Worm (Caenorhabditis elegans) whole organism, early embryonic: ENCODE data around the gene F23G4.1.

ENCODE experiments used
- sea-1 ChIP-seq: fragments of 200-800 bp; sonication (Bioruptor generic); conservative IDR thresholded peaks from 2 replicates; pipeline ENCODE4 v1.3.6; 2022; ENCODE audit warnings: missing genetic modification characterization, missing compliant biosample characterization

Gene F23G4.1

ce11 chrX:6551679-6552078 is 51.3 kb downstream of the F23G4.1 start:
- no peak for TF ChIP-seq sea-1 (GFP tag; lab: Robert Waterston, UW)
